Fruit fly (Drosophila melanogaster) whole organism, embryonic: ENCODE data around the gene pyx.

ENCODE experiments used
- Atf-2 ChIP-seq: fragments of 200-800 bp; sonication (Bioruptor generic); optimal IDR thresholded peaks from 2 replicates; lab custom pipeline; 2016; ENCODE audit warnings: missing biosample characterization, missing genetic modification characterization
- BEAF-32 ChIP-seq: fragments of 200-800 bp; sonication (Bioruptor generic); optimal IDR thresholded peaks from 3 replicates; lab custom pipeline; 2017; ENCODE audit warnings: missing biosample characterization, missing genetic modification characterization, mild to moderate bottlenecking, moderate library complexity, missing genetic modification reagents
- CG10274 ChIP-seq: fragments of 200-800 bp; sonication (Bioruptor generic); optimal IDR thresholded peaks from 3 replicates; lab custom pipeline; 2017; ENCODE audit warnings: missing biosample characterization, mild to moderate bottlenecking, missing genetic modification characterization
- CG11504 ChIP-seq: fragments of 200-800 bp; sonication (Bioruptor generic); optimal IDR thresholded peaks from 3 replicates; lab custom pipeline; 2019; ENCODE audit warnings: missing biosample characterization, mild to moderate bottlenecking, missing genetic modification characterization, moderate library complexity
- CG12391 ChIP-seq: fragments of 200-800 bp; sonication (Bioruptor generic); optimal IDR thresholded peaks from 3 replicates; lab custom pipeline; 2018; ENCODE audit warnings: missing biosample characterization, mild to moderate bottlenecking, missing genetic modification characterization, moderate library complexity
- CG12769 ChIP-seq: fragments of 200-800 bp; sonication (Bioruptor generic); optimal IDR thresholded peaks from 2 replicates; lab custom pipeline; 2019; ENCODE audit warnings: missing biosample characterization, mild to moderate bottlenecking, missing genetic modification characterization, moderate library complexity
- CG14710 ChIP-seq: fragments of 200-800 bp; sonication (Bioruptor generic); optimal IDR thresholded peaks from 3 replicates; lab custom pipeline; 2019; ENCODE audit warnings: missing biosample characterization, mild to moderate bottlenecking, missing genetic modification characterization, moderate library complexity
- CG15514 ChIP-seq: fragments of 200-800 bp; sonication (Bioruptor generic); optimal IDR thresholded peaks from 3 replicates; lab custom pipeline; 2017; ENCODE audit warnings: missing biosample characterization, missing genetic modification characterization, mild to moderate bottlenecking, moderate library complexity, missing genetic modification reagents
- CG15601 ChIP-seq: fragments of 200-800 bp; sonication (Bioruptor generic); optimal IDR thresholded peaks from 3 replicates; lab custom pipeline; 2019; ENCODE audit warnings: missing biosample characterization, mild to moderate bottlenecking, missing genetic modification characterization, moderate library complexity
- CG2129 ChIP-seq: fragments of 200-800 bp; sonication (Bioruptor generic); IDR thresholded peaks from 2 replicates; pipeline ENCODE4 v1.3.6; 2022; ENCODE audit warnings: missing biosample characterization, missing genetic modification characterization; ENCODE audit not compliant: partially characterized antibody
- CG34422 ChIP-seq: fragments of 200-800 bp; sonication (Bioruptor generic); IDR thresholded peaks from 3 replicates; pipeline ENCODE4 v1.3.6; 2022; ENCODE audit warnings: missing biosample characterization, missing genetic modification characterization
- CG4328 ChIP-seq: fragments of 200-800 bp; sonication (Bioruptor generic); optimal IDR thresholded peaks from 3 replicates; lab custom pipeline; 2017; ENCODE audit warnings: missing biosample characterization, missing genetic modification reagents, missing genetic modification characterization
- CG4404 ChIP-seq: fragments of 200-800 bp; sonication (Bioruptor generic); IDR thresholded peaks from 2 replicates; pipeline ENCODE4 v1.3.6; 2022; ENCODE audit warnings: missing biosample characterization, missing genetic modification characterization
- CG4730 ChIP-seq: fragments of 200-800 bp; sonication (Bioruptor generic); IDR thresholded peaks from 2 replicates; pipeline ENCODE4 v1.3.6; 2022; ENCODE audit warnings: missing biosample characterization, missing genetic modification characterization
- CG5180 ChIP-seq: fragments of 200-800 bp; sonication (Bioruptor generic); optimal IDR thresholded peaks from 3 replicates; lab custom pipeline; 2017; ENCODE audit warnings: missing biosample characterization, missing genetic modification characterization, mild to moderate bottlenecking, moderate library complexity, missing genetic modification reagents
- CG6689 ChIP-seq: fragments of 200-800 bp; sonication (Bioruptor generic); IDR thresholded peaks from 2 replicates; pipeline ENCODE4 v1.3.6; 2022; ENCODE audit warnings: missing biosample characterization, missing genetic modification characterization
- CG7745 ChIP-seq: fragments of 200-800 bp; sonication (Bioruptor generic); optimal IDR thresholded peaks from 2 replicates; lab custom pipeline; 2018; ENCODE audit warnings: missing biosample characterization, mild to moderate bottlenecking, missing genetic modification characterization, moderate library complexity
- CG7987 ChIP-seq: fragments of 200-800 bp; sonication (Bioruptor generic); optimal IDR thresholded peaks from 2 replicates; lab custom pipeline; 2018; ENCODE audit warnings: missing biosample characterization, mild to moderate bottlenecking, missing genetic modification characterization, moderate library complexity
- CG8089 ChIP-seq: fragments of 200-800 bp; sonication (Bioruptor generic); optimal IDR thresholded peaks from 3 replicates; lab custom pipeline; 2016; ENCODE audit warnings: missing biosample characterization, missing genetic modification characterization
- CG8924 ChIP-seq: fragments of 200-800 bp; optimal IDR thresholded peaks from 3 replicates; lab custom pipeline; 2019; ENCODE audit warnings: missing biosample characterization, mild to moderate bottlenecking, missing genetic modification characterization, moderate library complexity
- CoRest ChIP-seq: fragments of 200-800 bp; sonication (Bioruptor generic); optimal IDR thresholded peaks from 3 replicates; lab custom pipeline; 2018; ENCODE audit warnings: missing biosample characterization, mild to moderate bottlenecking, missing genetic modification characterization, moderate library complexity
- E2f1 ChIP-seq: fragments of 200-800 bp; sonication (Bioruptor generic); IDR thresholded peaks from 2 replicates; pipeline ENCODE4 v1.3.6; 2022; ENCODE audit warnings: missing biosample characterization, missing genetic modification characterization
- Hr78 ChIP-seq, 2 experiments: fragments of 200-800 bp in 1 of 2; fragments of >200 bp in 1 of 2; sonication (Bioruptor generic) in 1 of 2; optimal IDR thresholded peaks; 2 replicates each; lab custom pipeline; 2017 to 2019; ENCODE audit warnings: missing biosample characterization in 2 of 2, missing genetic modification characterization in 2 of 2, mild to moderate bottlenecking in 1 of 2, moderate library complexity in 1 of 2
- Mes4 ChIP-seq: fragments of 200-800 bp; sonication (Bioruptor generic); optimal IDR thresholded peaks from 2 replicates; lab custom pipeline; 2016; ENCODE audit warnings: missing biosample characterization, missing genetic modification characterization
- Pdp1 ChIP-seq, 2 experiments: fragments of 200-800 bp; sonication (Bioruptor generic); optimal IDR thresholded peaks; 3 replicates each; lab custom pipeline; 2016; ENCODE audit warnings: missing biosample characterization in 2 of 2, missing genetic modification characterization in 2 of 2, mild to moderate bottlenecking in 1 of 2, moderate library complexity in 1 of 2
- Rx ChIP-seq: fragments of 200-800 bp; sonication (Bioruptor generic); IDR thresholded peaks from 2 replicates; pipeline ENCODE4 v1.3.6; 2022; ENCODE audit warnings: missing biosample characterization, missing genetic modification characterization
- abd-A ChIP-seq: fragments of 200-800 bp; sonication (Bioruptor generic); optimal IDR thresholded peaks from 3 replicates; lab custom pipeline; 2019; ENCODE audit warnings: missing biosample characterization, mild to moderate bottlenecking, missing genetic modification characterization, moderate library complexity
- ap ChIP-seq: fragments of 200-800 bp; sonication (Bioruptor generic); IDR thresholded peaks from 2 replicates; pipeline ENCODE4 v1.3.6; 2022; ENCODE audit warnings: missing biosample characterization, missing genetic modification characterization
- ase ChIP-seq: fragments of 200-800 bp; sonication (Bioruptor generic); IDR thresholded peaks from 3 replicates; pipeline ENCODE4 v1.3.6; 2022; ENCODE audit warnings: missing biosample characterization, missing genetic modification characterization
- dati ChIP-seq: fragments of 200-800 bp; sonication (Bioruptor generic); IDR thresholded peaks from 2 replicates; pipeline ENCODE4 v1.3.6; 2022; ENCODE audit warnings: missing biosample characterization, missing genetic modification characterization
- gcm2 ChIP-seq: fragments of 200-800 bp; sonication (Bioruptor generic); optimal IDR thresholded peaks from 2 replicates; lab custom pipeline; 2016; ENCODE audit warnings: missing biosample characterization, missing genetic modification characterization
- gsb ChIP-seq: fragments of 200-800 bp; sonication (Bioruptor generic); IDR thresholded peaks from 2 replicates; pipeline ENCODE4 v1.3.6; 2022; ENCODE audit warnings: missing biosample characterization, missing genetic modification characterization
- gsb-n ChIP-seq: fragments of 200-800 bp; sonication (Bioruptor generic); optimal IDR thresholded peaks from 3 replicates; lab custom pipeline; 2018; ENCODE audit warnings: missing biosample characterization, mild to moderate bottlenecking, missing genetic modification characterization
- hkb ChIP-seq, 2 experiments: fragments of 200-800 bp in 1 of 2; fragments of >200 bp in 1 of 2; sonication (Bioruptor generic) in 1 of 2; IDR thresholded peaks in 1 of 2; optimal IDR thresholded peaks in 1 of 2; 2 replicates each; pipeline versions ENCODE4 v1.3.6 to Lab custom; 2017 to 2022; ENCODE audit warnings: missing biosample characterization in 1 of 2, missing genetic modification characterization in 1 of 2
- kni ChIP-seq: fragments of 200-800 bp; sonication (Bioruptor generic); optimal IDR thresholded peaks from 3 replicates; lab custom pipeline; 2017; ENCODE audit warnings: mild to moderate bottlenecking, missing biosample characterization, missing genetic modification reagents, missing genetic modification characterization
- mld ChIP-seq: fragments of 200-800 bp; sonication (Bioruptor generic); IDR thresholded peaks from 3 replicates; pipeline ENCODE4 v1.3.6; 2022; ENCODE audit warnings: missing biosample characterization, missing genetic modification characterization; ENCODE audit not compliant: partially characterized antibody
- pita ChIP-seq: fragments of 200-800 bp; sonication (Bioruptor generic); optimal IDR thresholded peaks from 2 replicates; lab custom pipeline; 2017; ENCODE audit warnings: missing biosample characterization, mild to moderate bottlenecking, missing genetic modification characterization
- pum ChIP-seq: fragments of 200-800 bp; sonication (Bioruptor generic); optimal IDR thresholded peaks from 2 replicates; lab custom pipeline; 2016; ENCODE audit warnings: missing biosample characterization, missing genetic modification characterization
- sisA ChIP-seq: fragments of 200-800 bp; sonication (Bioruptor generic); IDR thresholded peaks from 2 replicates; pipeline ENCODE4 v1.3.6; 2022; ENCODE audit warnings: missing biosample characterization, missing genetic modification characterization
- so ChIP-seq: fragments of 200-800 bp; sonication (Bioruptor generic); IDR thresholded peaks from 3 replicates; pipeline ENCODE4 v1.3.6; 2022; ENCODE audit warnings: missing biosample characterization, missing genetic modification characterization
- tna ChIP-seq: fragments of 200-800 bp; sonication (Bioruptor generic); IDR thresholded peaks from 2 replicates; pipeline ENCODE4 v1.3.6; 2022; ENCODE audit warnings: missing biosample characterization, missing genetic modification characterization; ENCODE audit not compliant: partially characterized antibody
- ttk ChIP-seq: fragments of 200-800 bp; sonication (Bioruptor generic); IDR thresholded peaks from 2 replicates; pipeline ENCODE4 v2.1.2; 2022; ENCODE audit warnings: missing biosample characterization, missing genetic modification characterization
- unc-4 ChIP-seq: fragments of 200-800 bp; sonication (Bioruptor generic); IDR thresholded peaks from 2 replicates; pipeline ENCODE4 v1.3.6; 2022; ENCODE audit warnings: missing biosample characterization, missing genetic modification characterization; ENCODE audit not compliant: partially characterized antibody
- usp ChIP-seq: fragments of >200 bp; optimal IDR thresholded peaks from 2 replicates; lab custom pipeline; 2017; ENCODE audit warnings: missing biosample characterization, missing genetic modification characterization
- vvl ChIP-seq: fragments of 200-800 bp; sonication (Bioruptor generic); IDR thresholded peaks from 2 replicates; pipeline ENCODE4 v1.3.6; 2022; ENCODE audit warnings: missing biosample characterization, missing genetic modification characterization
- wek ChIP-seq: fragments of 200-800 bp; sonication (Bioruptor generic); optimal IDR thresholded peaks from 3 replicates; lab custom pipeline; 2018; ENCODE audit warnings: missing biosample characterization, mild to moderate bottlenecking, missing genetic modification characterization, moderate library complexity

Gene pyx

dm6 chr3L:223019-223902, at the start of gene pyx, which contains the start of gene CG33229 (continued):
- no peak for TF ChIP-seq mld
- peak; percentile 67 to 85 for TF ChIP-seq Pdp1 (GFP tag; optimal IDR thresholded peaks at IDR 0.05; lab: Kevin White, UChicago)
- TF ChIP-seq E2f1 (GFP tag; lab: Robert Waterston, UW) = peak; percentile 75
- TF ChIP-seq CG12769 (tag; lab: Kevin White, UChicago) = peak; percentile 80
- no peak for TF ChIP-seq abd-A (tag; lab: Kevin White, UChicago)
- TF ChIP-seq kni = peak; percentile 29
- TF ChIP-seq gcm2 (GFP tag; lab: Kevin White, UChicago) = peak; percentile 74
- TF ChIP-seq CG10274 (GFP tag; lab: Kevin White, UChicago) = peak; percentile 75
- no peak for TF ChIP-seq pita (GFP tag; lab: Kevin White, UChicago)
- peak in 1 of 2 experiments; percentile 40 for TF ChIP-seq Hr78 (GFP tag; optimal IDR thresholded peaks at IDR 0.05; lab: Kevin White, UChicago)
- peak; percentile 75 for TF ChIP-seq gsb (GFP tag; lab: Robert Waterston, UW)
- no peak for TF ChIP-seq CG7745 (tag; lab: Kevin White, UChicago)
- peak; percentile 79 for TF ChIP-seq sisA (GFP tag; lab: Robert Waterston, UW)
- TF ChIP-seq CG12391 (tag; lab: Kevin White, UChicago) = peak; percentile 87
- TF ChIP-seq hkb (optimal IDR thresholded peaks at IDR 0.05; lab: Kevin White, UChicago) = peak; percentile 83
- TF ChIP-seq hkb (GFP tag; IDR thresholded peaks at IDR 0.05; lab: Robert Waterston, UW) = peak; percentile 68
- no peak for TF ChIP-seq usp
- peak; percentile 76 for TF ChIP-seq vvl (GFP tag; lab: Robert Waterston, UW)
- peak; percentile 94 for TF ChIP-seq CoRest
- peak; percentile 64 for TF ChIP-seq CG4730
- TF ChIP-seq Rx = peak; percentile 56
- peak; percentile 73 for TF ChIP-seq CG5180 (GFP tag; lab: Kevin White, UChicago)
- TF ChIP-seq CG14710 (tag; lab: Kevin White, UChicago) = peak; percentile 77
- peak; percentile 78 for TF ChIP-seq pum (GFP tag; lab: Kevin White, UChicago)
- peak; percentile 87 for TF ChIP-seq CG11504 (tag; lab: Kevin White, UChicago)
- no peak for TF ChIP-seq CG2129 (GFP tag; lab: Robert Waterston, UW)
- peak; percentile 80; the same call in 1 of the 2 replicates for TF ChIP-seq CG6689 (GFP tag; lab: Robert Waterston, UW)
- TF ChIP-seq CG15514 (GFP tag; lab: Kevin White, UChicago) = peak; percentile 65
- TF ChIP-seq CG8924 = peak; percentile 85
- TF ChIP-seq CG4404 (GFP tag; lab: Robert Waterston, UW) = peak; percentile 80
- TF ChIP-seq wek = peak; percentile 98
- peak; percentile 71 for TF ChIP-seq ase (GFP tag; lab: Robert Waterston, UW)
- TF ChIP-seq Mes4 (GFP tag; lab: Kevin White, UChicago) = peak; percentile 57
- TF ChIP-seq CG4328 (GFP tag; lab: Kevin White, UChicago) = peak; percentile 77
- peak; percentile 36; the same call in 1 of the 2 replicates for TF ChIP-seq ap (GFP tag; lab: Robert Waterston, UW)
- no peak for TF ChIP-seq gsb-n (tag; lab: Kevin White, UChicago)
- peak; percentile 60; the same call in 1 of the 3 replicates for TF ChIP-seq so (GFP tag; lab: Robert Waterston, UW)
- TF ChIP-seq Atf-2 (GFP tag; lab: Kevin White, UChicago) = peak; percentile 78
- TF ChIP-seq BEAF-32 (GFP tag; lab: Kevin White, UChicago) = peak; percentile 37
- TF ChIP-seq CG8089 (GFP tag; lab: Kevin White, UChicago) = peak; percentile 66
- 0 out of 2 replicates have a peak, but pooled peaks have one; percentile 27 for TF ChIP-seq unc-4 (GFP tag; lab: Robert Waterston, UW)
- no peak; the same call in 1 of the 2 replicates for TF ChIP-seq tna
- TF ChIP-seq CG15601 (tag; lab: Kevin White, UChicago) = peak; percentile 70
- peak; percentile 18 for TF ChIP-seq CG7987 (GFP tag; lab: Kevin White, UChicago)
- TF ChIP-seq ttk (GFP tag; lab: Robert Waterston, UW) = peak; percentile 66
- peak; percentile 88 for TF ChIP-seq CG34422 (GFP tag; lab: Robert Waterston, UW)
- TF ChIP-seq dati (GFP tag; lab: Robert Waterston, UW) = no peak
